Worm (Caenorhabditis elegans) whole organism, early embryonic: ENCODE data around the gene emb-5.

ENCODE experiments used
- B0310.2 ChIP-seq: sonication (generic microtip); optimal IDR thresholded peaks from 2 replicates; lab custom pipeline; 2016; ENCODE audit warnings: mild to moderate bottlenecking, missing genetic modification characterization, missing compliant biosample characterization
- F13C5.2 ChIP-seq: sonication (generic microtip); optimal IDR thresholded peaks from 2 replicates; lab custom pipeline; 2017; ENCODE audit warnings: mild to moderate bottlenecking, missing genetic modification characterization, inconsistent platforms, missing compliant biosample characterization
- aly-1 ChIP-seq: sonication (generic microtip); optimal IDR thresholded peaks from 2 replicates; lab custom pipeline; 2016; ENCODE audit warnings: missing genetic modification characterization, missing compliant biosample characterization
- ama-1 ChIP-seq: fragments of 150-350 bp; optimal IDR thresholded peaks from 2 replicates; lab custom pipeline; 2014
- ceh-13 ChIP-seq: fragments of 200-800 bp; sonication (Bioruptor generic); optimal IDR thresholded peaks from 2 replicates; lab custom pipeline; 2018; ENCODE audit warnings: mild to moderate bottlenecking, missing genetic modification characterization, missing compliant biosample characterization
- ceh-36 ChIP-seq: sonication (generic microtip); optimal IDR thresholded peaks from 2 replicates; lab custom pipeline; 2016; ENCODE audit warnings: missing genetic modification characterization, inconsistent platforms, missing compliant biosample characterization
- ets-7 ChIP-seq: sonication (generic microtip); optimal IDR thresholded peaks from 2 replicates; lab custom pipeline; 2016; ENCODE audit warnings: missing genotype, missing genetic modification characterization, missing compliant biosample characterization
- flt-1 ChIP-seq: fragments of 200-800 bp; sonication (Bioruptor generic); IDR thresholded peaks from 2 replicates; pipeline ENCODE4 v1.3.6; 2022; ENCODE audit warnings: missing genetic modification characterization, missing compliant biosample characterization
- hmbx-1 ChIP-seq: sonication (generic microtip); optimal IDR thresholded peaks from 2 replicates; lab custom pipeline; 2016; ENCODE audit warnings: mild to moderate bottlenecking, missing genetic modification characterization, missing compliant biosample characterization
- hmg-4 ChIP-seq: fragments of 200-800 bp; sonication (Bioruptor generic); optimal IDR thresholded peaks from 2 replicates; lab custom pipeline; 2018; ENCODE audit warnings: mild to moderate bottlenecking, missing genetic modification characterization, missing compliant biosample characterization
- hnd-1 ChIP-seq: sonication (generic microtip); optimal IDR thresholded peaks from 2 replicates; lab custom pipeline; 2016; ENCODE audit warnings: missing genetic modification characterization, missing compliant biosample characterization
- pes-1 ChIP-seq: fragments of 200-800 bp; sonication (Bioruptor generic); IDR thresholded peaks from 2 replicates; pipeline ENCODE4 v1.3.6; 2022; ENCODE audit warnings: missing genetic modification reagents, missing genetic modification characterization, missing compliant biosample characterization
- scrt-1 ChIP-seq: fragments of 200-800 bp; sonication (Bioruptor generic); IDR thresholded peaks from 2 replicates; pipeline ENCODE4 v1.3.6; 2022; ENCODE audit warnings: missing genetic modification characterization, missing compliant biosample characterization
- sea-1 ChIP-seq: fragments of 200-800 bp; sonication (Bioruptor generic); conservative IDR thresholded peaks from 2 replicates; pipeline ENCODE4 v1.3.6; 2022; ENCODE audit warnings: missing genetic modification characterization, missing compliant biosample characterization
- tbx-11 ChIP-seq: fragments of 200-800 bp; sonication (Bioruptor generic); IDR thresholded peaks from 2 replicates; pipeline ENCODE4 v1.3.6; 2022; ENCODE audit warnings: missing genetic modification characterization, missing compliant biosample characterization
- tbx-37 ChIP-seq: fragments of 200-800 bp; sonication (Bioruptor generic); conservative IDR thresholded peaks from 2 replicates; pipeline ENCODE4 v1.3.6; 2022; ENCODE audit warnings: missing genetic modification reagents, missing genetic modification characterization, missing compliant biosample characterization
- tra-4 ChIP-seq: sonication (generic microtip); optimal IDR thresholded peaks from 2 replicates; lab custom pipeline; 2017; ENCODE audit warnings: missing genetic modification characterization, missing compliant biosample characterization

emb-5 gene

ce11 chrIII:4720620-4721227 is at the start of gene emb-5:
emb-5 (minus strand) TSS chrIII:4720670.
- TF ChIP-seq hnd-1 = no peak
- TF ChIP-seq ama-1 (lab: Kevin White, UChicago) = no peak
- TF ChIP-seq B0310.2 = no peak
- no peak for TF ChIP-seq flt-1 (GFP tag; lab: Robert Waterston, UW)
- no peak for TF ChIP-seq tra-4 (tag; lab: Kevin White, UChicago)
- TF ChIP-seq tbx-37 (GFP tag; lab: Robert Waterston, UW) = no peak
- no peak for TF ChIP-seq aly-1
- no peak for TF ChIP-seq F13C5.2 (tag; lab: Kevin White, UChicago)
- no peak for TF ChIP-seq ceh-36 (tag; lab: Kevin White, UChicago)
- no peak for TF ChIP-seq ceh-13 (GFP tag; lab: Kevin White, UChicago)
- TF ChIP-seq scrt-1 = no peak
- no peak for TF ChIP-seq hmg-4
- no peak for TF ChIP-seq tbx-11 (GFP tag; lab: Robert Waterston, UW)
- TF ChIP-seq ets-7 (tag; lab: Kevin White, UChicago) = no peak
- TF ChIP-seq sea-1 (GFP tag; lab: Robert Waterston, UW) = no peak
- no peak for TF ChIP-seq hmbx-1 (tag; lab: Kevin White, UChicago)
- TF ChIP-seq pes-1 = no peak

ce11 chrIII:4767869-4768645 is 47.6 kb upstream of the emb-5 start:
- no peak for TF ChIP-seq tbx-11 (GFP tag; lab: Robert Waterston, UW)
- no peak for TF ChIP-seq B0310.2
- TF ChIP-seq tbx-37 (GFP tag; lab: Robert Waterston, UW) = no peak
- no peak for TF ChIP-seq hmg-4
- TF ChIP-seq ama-1 (lab: Kevin White, UChicago) = no peak

- TF ChIP-seq pes-1 (no peak), F13C5.2 (tag; lab: Kevin White, UChicago) (no peak), scrt-1 (no peak), hnd-1 (no peak), ceh-36 (tag; lab: Kevin White, UChicago) (no peak), flt-1 (GFP tag; lab: Robert Waterston, UW) (no peak), aly-1 (no peak), ets-7 (tag; lab: Kevin White, UChicago) (no peak), tra-4 (tag; lab: Kevin White, UChicago) (no peak), hmg-4 (no peak), tbx-11 (GFP tag; lab: Robert Waterston, UW) (no peak)
These were observed 46.4 kb upstream of the emb-5 start for ce11 chrIII:4766842-4767241.

- TF ChIP-seq ets-7 (tag; lab: Kevin White, UChicago) (no peak), flt-1 (GFP tag; lab: Robert Waterston, UW) (no peak), aly-1 (no peak)
These were observed 45.0 kb upstream of the emb-5 start, which contains the start of gene B0393.5 for ce11 chrIII:4765474-4765873. B0393.5 (plus strand) TSS chrIII:4765774.

ce11 chrIII:4763509-4763908 is 43.0 kb upstream of the emb-5 start, which contains the start of gene B0393.4:
B0393.4 (minus strand) TSS chrIII:4763609.
- TF ChIP-seq hmg-4 (no peak), flt-1 (GFP tag; lab: Robert Waterston, UW) (no peak), scrt-1 (no peak), pes-1 (no peak), aly-1 (no peak), ceh-13 (GFP tag; lab: Kevin White, UChicago) (no peak), ama-1 (lab: Kevin White, UChicago) (no peak), tbx-37 (GFP tag; lab: Robert Waterston, UW) (no peak), tbx-11 (GFP tag; lab: Robert Waterston, UW) (no peak), sea-1 (GFP tag; lab: Robert Waterston, UW) (no peak), ets-7 (tag; lab: Kevin White, UChicago) (no peak), F13C5.2 (tag; lab: Kevin White, UChicago) (no peak), ceh-36 (tag; lab: Kevin White, UChicago) (no peak), tra-4 (tag; lab: Kevin White, UChicago) (no peak), hmbx-1 (tag; lab: Kevin White, UChicago) (no peak), hnd-1 (no peak)

- no peak for TF ChIP-seq flt-1 (GFP tag; lab: Robert Waterston, UW)
- TF ChIP-seq hmbx-1 (tag; lab: Kevin White, UChicago) = no peak
- no peak for TF ChIP-seq F13C5.2 (tag; lab: Kevin White, UChicago)
- TF ChIP-seq ets-7 (tag; lab: Kevin White, UChicago) = no peak
- no peak for TF ChIP-seq ama-1 (lab: Kevin White, UChicago)
- no peak for TF ChIP-seq hnd-1
- TF ChIP-seq tra-4 (tag; lab: Kevin White, UChicago) = no peak
- no peak for TF ChIP-seq ceh-36 (tag; lab: Kevin White, UChicago)
- no peak for TF ChIP-seq B0310.2
- no peak for TF ChIP-seq hmg-4
- TF ChIP-seq tbx-37 (GFP tag; lab: Robert Waterston, UW) = no peak
- TF ChIP-seq tbx-11 (GFP tag; lab: Robert Waterston, UW) = no peak
These were observed 42.4 kb upstream of the emb-5 start for ce11 chrIII:4762846-4763245.

ce11 chrIII:4756983-4757382 is 36.5 kb upstream of the emb-5 start, which contains the start of gene fbxl-2:
fbxl-2 (plus strand) TSS chrIII:4757260.
- peak; percentile 80; the same call in 1 of the 2 replicates for TF ChIP-seq flt-1 (GFP tag; lab: Robert Waterston, UW)
- peak; percentile 40 for TF ChIP-seq hnd-1
- 0 out of 2 replicates have a peak, but pooled peaks have one; percentile 65 for TF ChIP-seq scrt-1
- TF ChIP-seq ama-1 (lab: Kevin White, UChicago) = no peak
- no peak for TF ChIP-seq pes-1
- TF ChIP-seq F13C5.2 (tag; lab: Kevin White, UChicago) = peak; percentile 94
- no peak for TF ChIP-seq hmbx-1 (tag; lab: Kevin White, UChicago)
- no peak for TF ChIP-seq tra-4 (tag; lab: Kevin White, UChicago)
- no peak for TF ChIP-seq tbx-37 (GFP tag; lab: Robert Waterston, UW)
- TF ChIP-seq ceh-36 (tag; lab: Kevin White, UChicago) = peak; percentile 56
- peak; percentile 56; the same call in 1 of the 2 replicates for TF ChIP-seq tbx-11 (GFP tag; lab: Robert Waterston, UW)
- TF ChIP-seq ets-7 (tag; lab: Kevin White, UChicago) = peak; percentile 10
- TF ChIP-seq ceh-13 (GFP tag; lab: Kevin White, UChicago) = no peak
- peak; percentile 44; the same call in 1 of the 2 replicates for TF ChIP-seq sea-1 (GFP tag; lab: Robert Waterston, UW)
- peak; percentile 71 for TF ChIP-seq hmg-4
- peak; percentile 34 for TF ChIP-seq B0310.2
- no peak for TF ChIP-seq aly-1
